Worm (Caenorhabditis elegans) whole organism, late embryonic: ENCODE measurements around the gene Y51H4A.24.

Experiments used
- ceh-18 ChIP-seq: sonication (generic microtip); optimal IDR thresholded peaks from 2 replicates; lab custom pipeline; 2016; ENCODE audit warnings: missing genetic modification characterization, missing compliant biosample characterization
- ceh-48 ChIP-seq: sonication (generic microtip); optimal IDR thresholded peaks from 2 replicates; lab custom pipeline; 2016; ENCODE audit warnings: missing genetic modification characterization, inconsistent platforms, missing compliant biosample characterization
- pha-4 ChIP-seq: fragments of 150-350 bp; optimal IDR thresholded peaks from 2 replicates; lab custom pipeline; 2018; ENCODE audit warnings: missing biosample characterization, missing genetic modification reagents, missing genetic modification characterization

- TF ChIP-seq pha-4 (tag; lab: Kevin White, UChicago), result no peak
- no peak for TF ChIP-seq ceh-18 (tag; lab: Kevin White, UChicago)
- no peak for TF ChIP-seq ceh-48 (tag; lab: Kevin White, UChicago)
Observed at ce11 chrIV:16740769-16741168, at the start of gene Y51H4A.24.
